Fruit fly (Drosophila melanogaster) Kc167 (cell line): ENCODE results near the gene ND-20L.

ENCODE experiments used
- Myc ChIP-seq: fragments of >200 bp; optimal IDR thresholded peaks from 2 replicates; lab custom pipeline; 2017; ENCODE audit warnings: missing external identifiers
- Sin3A ChIP-seq: fragments of >200 bp; optimal IDR thresholded peaks from 2 replicates; lab custom pipeline; 2018; ENCODE audit warnings: missing external identifiers
- h ChIP-seq: fragments of >200 bp; optimal IDR thresholded peaks from 3 replicates; lab custom pipeline; 2018; ENCODE audit warnings: missing external identifiers
- insv ChIP-seq: fragments of >200 bp; optimal IDR thresholded peaks from 3 replicates; lab custom pipeline; 2018; ENCODE audit warnings: missing external identifiers
- psq ChIP-seq: fragments of >200 bp; optimal IDR thresholded peaks from 2 replicates; lab custom pipeline; 2017; ENCODE audit warnings: missing external identifiers
- ttk ChIP-seq: sonication (Bioruptor generic); optimal IDR thresholded peaks from 2 replicates; lab custom pipeline; 2017; ENCODE audit warnings: missing external identifiers

Gene ND-20L

dm6 chr3R:29506581-29506980, 8.9 kb upstream of the ND-20L start:
- TF ChIP-seq Myc (lab: Kevin White, UChicago) (no peak), insv (no peak), psq (lab: Kevin White, UChicago) (no peak), ttk (lab: Kevin White, UChicago) (no peak), h (lab: Kevin White, UChicago) (no peak), Sin3A (lab: Kevin White, UChicago) (no peak)

- TF ChIP-seq psq (lab: Kevin White, UChicago) (no peak), ttk (lab: Kevin White, UChicago) (no peak), Sin3A (lab: Kevin White, UChicago) (no peak), Myc (lab: Kevin White, UChicago) (no peak), h (lab: Kevin White, UChicago) (no peak)
These were observed 6.8 kb upstream of the ND-20L start for dm6 chr3R:29508551-29509266.

dm6 chr3R:29511472-29511871, 4.0 kb upstream of the ND-20L start:
- TF ChIP-seq Sin3A (lab: Kevin White, UChicago): no peak
- no peak for TF ChIP-seq psq (lab: Kevin White, UChicago)
- TF ChIP-seq ttk (lab: Kevin White, UChicago): no peak
- no peak for TF ChIP-seq Myc (lab: Kevin White, UChicago)

dm6 chr3R:29512306-29513044, 3.0 kb upstream of the ND-20L start:
- TF ChIP-seq psq (lab: Kevin White, UChicago): no peak

dm6 chr3R:29516766-29517165, 1.2 kb downstream of the ND-20L start:
- TF ChIP-seq Myc (lab: Kevin White, UChicago) (no peak), insv (no peak), h (lab: Kevin White, UChicago) (no peak)

dm6 chr3R:29517923-29518322, 2.4 kb downstream of the ND-20L start:
- TF ChIP-seq Sin3A (lab: Kevin White, UChicago): no peak
- TF ChIP-seq Myc (lab: Kevin White, UChicago): no peak
- TF ChIP-seq h (lab: Kevin White, UChicago): no peak
- TF ChIP-seq psq (lab: Kevin White, UChicago): no peak
- TF ChIP-seq insv: no peak
- TF ChIP-seq ttk (lab: Kevin White, UChicago): no peak

dm6 chr3R:29518498-29518897, 3.0 kb downstream of the ND-20L start:
- TF ChIP-seq insv: no peak
- TF ChIP-seq Sin3A (lab: Kevin White, UChicago): no peak
- no peak for TF ChIP-seq h (lab: Kevin White, UChicago)
- TF ChIP-seq Myc (lab: Kevin White, UChicago): no peak
- TF ChIP-seq ttk (lab: Kevin White, UChicago): no peak
- TF ChIP-seq psq (lab: Kevin White, UChicago): no peak

dm6 chr3R:29519332-29519731, 3.8 kb downstream of the ND-20L start:
- TF ChIP-seq insv (no peak), ttk (lab: Kevin White, UChicago) (no peak), Myc (lab: Kevin White, UChicago) (no peak), h (lab: Kevin White, UChicago) (no peak)

dm6 chr3R:29520215-29520614, 4.7 kb downstream of the ND-20L start:
- TF ChIP-seq h (lab: Kevin White, UChicago): no peak
- TF ChIP-seq ttk (lab: Kevin White, UChicago): no peak
- no peak for TF ChIP-seq Myc (lab: Kevin White, UChicago)
- TF ChIP-seq insv: no peak
- no peak for TF ChIP-seq Sin3A (lab: Kevin White, UChicago)
- no peak for TF ChIP-seq psq (lab: Kevin White, UChicago)

dm6 chr3R:29522164-29522563, 6.6 kb downstream of the ND-20L start:
- TF ChIP-seq Myc (lab: Kevin White, UChicago) (no peak), psq (lab: Kevin White, UChicago) (no peak), ttk (lab: Kevin White, UChicago) (no peak), Sin3A (lab: Kevin White, UChicago) (no peak), insv (no peak), h (lab: Kevin White, UChicago) (no peak)

- no peak for TF ChIP-seq Sin3A (lab: Kevin White, UChicago)
- TF ChIP-seq insv: no peak
- TF ChIP-seq psq (lab: Kevin White, UChicago): no peak
- TF ChIP-seq ttk (lab: Kevin White, UChicago): no peak
- no peak for TF ChIP-seq h (lab: Kevin White, UChicago)
- no peak for TF ChIP-seq Myc (lab: Kevin White, UChicago)
These were observed 8.7 kb downstream of the ND-20L start for dm6 chr3R:29523978-29524775.

- TF ChIP-seq Sin3A (lab: Kevin White, UChicago) (no peak), ttk (lab: Kevin White, UChicago) (no peak), Myc (lab: Kevin White, UChicago) (no peak), psq (lab: Kevin White, UChicago) (no peak), insv (no peak)
These were observed 11.0 kb downstream of the ND-20L start for dm6 chr3R:29526565-29526964.
